Worm (Caenorhabditis elegans) whole organism, L2 larva: ENCODE measurements around the gene EGAP1.5.
A peak's percentile ranks its signal among the peaks of the same experiment; 100 is the strongest.

Experiments
- F13H6.1 ChIP-seq: sonication (generic microtip); optimal IDR thresholded peaks from 2 replicates; lab custom pipeline; 2016; ENCODE audit warnings: missing genetic modification characterization, missing compliant biosample characterization
- Y55F3AM.14 ChIP-seq: fragments of 200-800 bp; sonication (Bioruptor generic); optimal IDR thresholded peaks from 2 replicates; lab custom pipeline; 2018; ENCODE audit warnings: mild to moderate bottlenecking, missing genetic modification characterization, missing compliant biosample characterization
- ZK546.5 ChIP-seq: sonication (generic microtip); optimal IDR thresholded peaks from 2 replicates; lab custom pipeline; 2017; ENCODE audit warnings: missing biosample characterization, missing genetic modification characterization
- alr-1 ChIP-seq: fragments of 150-350 bp; optimal IDR thresholded peaks from 2 replicates; lab custom pipeline; 2014; ENCODE audit warnings: missing biosample characterization, missing genetic modification characterization
- aly-2 ChIP-seq: fragments of 150-350 bp; optimal IDR thresholded peaks from 2 replicates; lab custom pipeline; 2014; ENCODE audit warnings: missing biosample characterization, missing genetic modification characterization
- ama-1 ChIP-seq: fragments of 150-350 bp; optimal IDR thresholded peaks from 2 replicates; lab custom pipeline; 2018; ENCODE audit warnings: inconsistent platforms
- blmp-1 ChIP-seq: sonication (generic microtip); optimal IDR thresholded peaks from 2 replicates; lab custom pipeline; 2017; ENCODE audit warnings: missing genetic modification characterization, mild to moderate bottlenecking, missing compliant biosample characterization, antibody characterized with exemption, moderate library complexity; ENCODE audit not compliant: insufficient read depth
- ceh-16 ChIP-seq: fragments of 150-350 bp; optimal IDR thresholded peaks from 2 replicates; lab custom pipeline; 2014; ENCODE audit warnings: missing biosample characterization, missing genetic modification characterization
- ceh-82 ChIP-seq: fragments of 150-350 bp; optimal IDR thresholded peaks from 2 replicates; lab custom pipeline; 2014; ENCODE audit warnings: missing biosample characterization, missing genetic modification characterization
- crh-2 ChIP-seq: sonication (generic microtip); optimal IDR thresholded peaks from 2 replicates; lab custom pipeline; 2017; ENCODE audit warnings: missing biosample characterization, missing genetic modification characterization
- dmd-4 ChIP-seq: sonication (generic microtip); optimal IDR thresholded peaks from 2 replicates; lab custom pipeline; 2017; ENCODE audit warnings: missing biosample characterization, missing genetic modification characterization
- egl-27 ChIP-seq: sonication (generic microtip); optimal IDR thresholded peaks from 3 replicates; lab custom pipeline; 2017; ENCODE audit warnings: missing biosample characterization, missing genetic modification reagents, missing genetic modification characterization
- elt-1 ChIP-seq: fragments of 150-350 bp; optimal IDR thresholded peaks from 2 replicates; lab custom pipeline; 2014; ENCODE audit warnings: missing biosample characterization, missing genetic modification characterization
- fos-1 ChIP-seq: fragments of 150-350 bp; optimal IDR thresholded peaks from 2 replicates; lab custom pipeline; 2014; ENCODE audit warnings: missing biosample characterization, missing genetic modification characterization
- gmeb-1 ChIP-seq: fragments of 150-350 bp; optimal IDR thresholded peaks from 2 replicates; lab custom pipeline; 2014; ENCODE audit warnings: missing biosample characterization, missing genetic modification characterization
- lin-11 ChIP-seq: fragments of 150-350 bp; sonication (generic microtip); optimal IDR thresholded peaks from 2 replicates; lab custom pipeline; 2014; ENCODE audit warnings: missing biosample characterization, missing genetic modification characterization, inconsistent platforms, mixed read lengths
- lin-13 ChIP-seq: fragments of 150-350 bp; optimal IDR thresholded peaks from 2 replicates; lab custom pipeline; 2014; ENCODE audit warnings: missing biosample characterization, missing genetic modification reagents, missing genetic modification characterization
- lin-39 ChIP-seq: fragments of 150-350 bp; optimal IDR thresholded peaks from 2 replicates; lab custom pipeline; 2014; ENCODE audit warnings: missing biosample characterization, missing genetic modification reagents, missing genetic modification characterization
- lsy-2 ChIP-seq, 2 experiments: fragments of 150-350 bp in 1 of 2; sonication (generic microtip) in 1 of 2; optimal IDR thresholded peaks; 2 replicates each; lab custom pipeline; 2014 to 2017; ENCODE audit warnings: missing biosample characterization in 2 of 2, missing genetic modification characterization in 2 of 2
- mbf-1 ChIP-seq: sonication (generic microtip); optimal IDR thresholded peaks from 2 replicates; lab custom pipeline; 2017; ENCODE audit warnings: missing biosample characterization, missing genetic modification characterization
- mdl-1 ChIP-seq, 2 experiments: fragments of 150-350 bp in 1 of 2; sonication (generic microtip) in 1 of 2; optimal IDR thresholded peaks; 2 replicates each; lab custom pipeline; 2017; ENCODE audit warnings: missing biosample characterization in 2 of 2, missing genetic modification characterization in 2 of 2
- nhr-10 ChIP-seq: sonication (generic microtip); optimal IDR thresholded peaks from 2 replicates; lab custom pipeline; 2017; ENCODE audit warnings: missing biosample characterization, missing genetic modification characterization
- nhr-12 ChIP-seq: fragments of 150-350 bp; optimal IDR thresholded peaks from 2 replicates; lab custom pipeline; 2014; ENCODE audit warnings: missing biosample characterization, missing genetic modification characterization
- nhr-129 ChIP-seq: fragments of 150-350 bp; optimal IDR thresholded peaks from 2 replicates; lab custom pipeline; 2014; ENCODE audit warnings: missing biosample characterization, missing genetic modification characterization
- nhr-21 ChIP-seq: fragments of 150-350 bp; optimal IDR thresholded peaks from 2 replicates; lab custom pipeline; 2014; ENCODE audit warnings: missing biosample characterization, missing genetic modification characterization
- nhr-237 ChIP-seq: fragments of 150-350 bp; optimal IDR thresholded peaks from 2 replicates; lab custom pipeline; 2014; ENCODE audit warnings: missing biosample characterization, missing genetic modification characterization
- nhr-25 ChIP-seq: fragments of 150-350 bp; sonication (generic microtip); optimal IDR thresholded peaks from 3 replicates; lab custom pipeline; 2014; ENCODE audit warnings: missing biosample characterization, missing genetic modification characterization
- nhr-6 ChIP-seq: fragments of 150-350 bp; optimal IDR thresholded peaks from 2 replicates; lab custom pipeline; 2014; ENCODE audit warnings: missing biosample characterization, missing genetic modification characterization
- nhr-77 ChIP-seq: fragments of 150-350 bp; optimal IDR thresholded peaks from 2 replicates; lab custom pipeline; 2014; ENCODE audit warnings: missing biosample characterization, missing genetic modification characterization
- peb-1 ChIP-seq: fragments of 150-350 bp; optimal IDR thresholded peaks from 2 replicates; lab custom pipeline; 2014; ENCODE audit warnings: missing biosample characterization, missing genetic modification characterization
- sem-4 ChIP-seq: fragments of 150-350 bp; optimal IDR thresholded peaks from 2 replicates; lab custom pipeline; 2014; ENCODE audit warnings: missing biosample characterization, missing genetic modification reagents, missing genetic modification characterization
- skn-1 ChIP-seq: sonication (generic microtip); optimal IDR thresholded peaks from 2 replicates; lab custom pipeline; 2017; ENCODE audit warnings: missing biosample characterization, missing genetic modification characterization
- sma-3 ChIP-seq: sonication (generic microtip); optimal IDR thresholded peaks from 2 replicates; lab custom pipeline; 2016; ENCODE audit warnings: missing genetic modification reagents, missing genetic modification characterization, missing compliant biosample characterization
- sma-9 ChIP-seq, 2 experiments: fragments of 150-350 bp in 1 of 2; sonication (generic microtip) in 1 of 2; optimal IDR thresholded peaks; 2 replicates each; lab custom pipeline; 2014 to 2016; ENCODE audit warnings: missing genetic modification characterization in 2 of 2, mild to moderate bottlenecking in 1 of 2, missing biosample characterization in 1 of 2, missing compliant biosample characterization in 1 of 2, missing genetic modification reagents in 1 of 2, moderate library complexity in 1 of 2
- unc-39 ChIP-seq: fragments of 150-350 bp; optimal IDR thresholded peaks from 2 replicates; lab custom pipeline; 2014; ENCODE audit warnings: missing biosample characterization, missing genetic modification characterization
- unc-55 ChIP-seq: fragments of 150-350 bp; sonication (generic microtip); optimal IDR thresholded peaks from 3 replicates; lab custom pipeline; 2014; ENCODE audit warnings: missing biosample characterization, missing genetic modification reagents, missing genetic modification characterization
- unc-62 ChIP-seq: fragments of 150-350 bp; optimal IDR thresholded peaks from 2 replicates; lab custom pipeline; 2014; ENCODE audit warnings: missing biosample characterization, missing genetic modification reagents, missing genetic modification characterization
- zag-1 ChIP-seq: fragments of 150-350 bp; optimal IDR thresholded peaks from 2 replicates; lab custom pipeline; 2014; ENCODE audit warnings: missing biosample characterization, missing genetic modification characterization
- ztf-1 ChIP-seq: fragments of 200-800 bp; sonication (Bioruptor generic); conservative IDR thresholded peaks from 2 replicates; pipeline ENCODE4 v1.3.6; 2022; ENCODE audit warnings: missing genetic modification characterization, missing compliant biosample characterization
- ztf-4 ChIP-seq: fragments of 150-350 bp; optimal IDR thresholded peaks from 2 replicates; lab custom pipeline; 2014; ENCODE audit warnings: missing biosample characterization, missing genetic modification characterization

Gene EGAP1.5

ce11 chrIII:5951589-5952378, 20.3 kb downstream of the EGAP1.5 start:
- peak; percentile 25 for TF ChIP-seq crh-2 (tag; lab: Kevin White, UChicago)
- no peak for TF ChIP-seq Y55F3AM.14 (GFP tag; lab: Kevin White, UChicago)
- peak; percentile 18 for TF ChIP-seq blmp-1 (tag; lab: Kevin White, UChicago)
- TF ChIP-seq nhr-10 (tag; lab: Kevin White, UChicago), result no peak
- no peak for TF ChIP-seq unc-39
- peak; percentile 12 for TF ChIP-seq fos-1 (tag; lab: Kevin White, UChicago)
- no peak for TF ChIP-seq lin-11 (tag; lab: Kevin White, UChicago)
- TF ChIP-seq nhr-77 (tag; lab: Kevin White, UChicago), result no peak
- peak; percentile 57 for TF ChIP-seq nhr-6 (tag; lab: Kevin White, UChicago)
- TF ChIP-seq peb-1 (tag; lab: Kevin White, UChicago), result no peak
- TF ChIP-seq F13H6.1 (tag; lab: Kevin White, UChicago), result no peak
- TF ChIP-seq mbf-1 (tag; lab: Kevin White, UChicago), result no peak
- TF ChIP-seq nhr-12 (tag; lab: Kevin White, UChicago), result no peak
- peak; percentile 77 for TF ChIP-seq sma-9 (GFP tag; optimal IDR thresholded peaks at IDR 0.05; lab: Kevin White, UChicago)
- TF ChIP-seq sma-9 (tag; optimal IDR thresholded peaks at IDR 0.05; lab: Kevin White, UChicago), result no peak
- TF ChIP-seq ceh-82 (tag; lab: Kevin White, UChicago), result no peak
- peak; percentile 60 for TF ChIP-seq nhr-129
- no peak for TF ChIP-seq unc-62
- no peak for TF ChIP-seq ztf-4 (tag; lab: Kevin White, UChicago)
- no peak for TF ChIP-seq lin-13 (GFP tag; lab: Kevin White, UChicago)
- TF ChIP-seq aly-2 (tag; lab: Kevin White, UChicago), result no peak
- no peak for TF ChIP-seq ZK546.5
- no peak for TF ChIP-seq zag-1
- peak; percentile 83 for TF ChIP-seq nhr-25 (tag; lab: Kevin White, UChicago)
- TF ChIP-seq mdl-1 (tag; optimal IDR thresholded peaks at IDR 0.05; lab: Kevin White, UChicago), result peak; percentile 12 to 43
- TF ChIP-seq unc-55 (GFP tag; lab: Kevin White, UChicago), result no peak
- no peak for TF ChIP-seq gmeb-1
- no peak for TF ChIP-seq lin-39
- peak in 1 of 2 experiments; percentile 38 for TF ChIP-seq lsy-2 (tag; optimal IDR thresholded peaks at IDR 0.05; lab: Kevin White, UChicago)
- TF ChIP-seq alr-1 (tag; lab: Kevin White, UChicago), result no peak
- TF ChIP-seq sma-3 (GFP tag; lab: Kevin White, UChicago), result peak; percentile 69
- no peak for TF ChIP-seq nhr-237 (tag; lab: Kevin White, UChicago)
- TF ChIP-seq sem-4, result no peak
- no peak for TF ChIP-seq ama-1

- no peak for TF ChIP-seq ceh-16
- TF ChIP-seq lin-13 (GFP tag; lab: Kevin White, UChicago), result no peak
- no peak for TF ChIP-seq ztf-1
- TF ChIP-seq mdl-1 (tag; optimal IDR thresholded peaks at IDR 0.05; lab: Kevin White, UChicago), result no peak
- TF ChIP-seq dmd-4 (tag; lab: Kevin White, UChicago), result no peak
- TF ChIP-seq blmp-1 (tag; lab: Kevin White, UChicago), result peak; percentile 16
- TF ChIP-seq ama-1, result no peak
- TF ChIP-seq nhr-129, result no peak
- TF ChIP-seq ztf-4 (tag; lab: Kevin White, UChicago), result peak; percentile 70
- TF ChIP-seq unc-62, result no peak
- TF ChIP-seq egl-27, result no peak
- no peak for TF ChIP-seq unc-55 (GFP tag; lab: Kevin White, UChicago)
- no peak for TF ChIP-seq sma-9 (GFP tag; optimal IDR thresholded peaks at IDR 0.05; lab: Kevin White, UChicago)
- no peak for TF ChIP-seq sma-9 (tag; optimal IDR thresholded peaks at IDR 0.05; lab: Kevin White, UChicago)
- TF ChIP-seq elt-1 (tag; lab: Kevin White, UChicago), result no peak
- no peak for TF ChIP-seq sem-4
- TF ChIP-seq unc-39, result no peak
- TF ChIP-seq nhr-21 (tag; lab: Kevin White, UChicago), result no peak
- TF ChIP-seq nhr-25 (tag; lab: Kevin White, UChicago), result peak; percentile 68
- no peak for TF ChIP-seq nhr-6 (tag; lab: Kevin White, UChicago)
- TF ChIP-seq lin-11 (tag; lab: Kevin White, UChicago), result no peak
- no peak for TF ChIP-seq mbf-1 (tag; lab: Kevin White, UChicago)
- TF ChIP-seq nhr-10 (tag; lab: Kevin White, UChicago), result no peak
- no peak for TF ChIP-seq skn-1 (tag; lab: Kevin White, UChicago)
- TF ChIP-seq aly-2 (tag; lab: Kevin White, UChicago), result no peak
- TF ChIP-seq alr-1 (tag; lab: Kevin White, UChicago), result no peak
- TF ChIP-seq, all 48 proteins: peak for 3
Observed at ce11 chrIII:5953041-5953912, 21.8 kb downstream of the EGAP1.5 start.
